Worm (Caenorhabditis elegans) whole organism, L4 larva: ENCODE data around the gene npr-31.

Source experiments
- Y105C5A.15 ChIP-seq: fragments of 200-800 bp; sonication (Bioruptor generic); IDR thresholded peaks from 2 replicates; pipeline ENCODE4 v1.3.6; 2022; ENCODE audit warnings: missing genetic modification characterization, missing compliant biosample characterization
- ZK337.2 ChIP-seq: fragments of 200-800 bp; sonication (Bioruptor generic); IDR thresholded peaks from 2 replicates; pipeline ENCODE4 v1.3.6; 2022; ENCODE audit warnings: missing genetic modification reagents, missing genetic modification characterization, missing compliant biosample characterization
- aha-1 ChIP-seq: fragments of 150-350 bp; peaks from one replicate; lab custom pipeline; 2014; ENCODE audit warnings: missing biosample characterization, missing genetic modification characterization
- aly-2 ChIP-seq: sonication (generic microtip); optimal IDR thresholded peaks from 2 replicates; lab custom pipeline; 2018; ENCODE audit warnings: missing biosample characterization, missing genetic modification characterization
- attf-4 ChIP-seq: sonication (generic microtip); optimal IDR thresholded peaks from 3 replicates; lab custom pipeline; 2017; ENCODE audit warnings: missing biosample characterization, missing genetic modification characterization
- ceh-32 ChIP-seq: sonication (generic microtip); optimal IDR thresholded peaks from 2 replicates; lab custom pipeline; 2016; ENCODE audit warnings: mild to moderate bottlenecking, missing genetic modification characterization, missing compliant biosample characterization; ENCODE audit not compliant: poor library complexity
- ces-1 ChIP-seq: fragments of 150-350 bp; sonication (generic microtip); optimal IDR thresholded peaks from 4 replicates; lab custom pipeline; 2014; ENCODE audit warnings: missing biosample characterization, missing genetic modification reagents, missing genetic modification characterization
- egl-27 ChIP-seq: sonication (generic microtip); optimal IDR thresholded peaks from 3 replicates; lab custom pipeline; 2017; ENCODE audit warnings: missing biosample characterization, missing genetic modification reagents, missing genetic modification characterization
- hmg-1.1 ChIP-seq: fragments of 200-800 bp; sonication (Bioruptor generic); IDR thresholded peaks from 2 replicates; pipeline ENCODE4 v1.3.6; 2022; ENCODE audit warnings: missing genetic modification reagents, missing genetic modification characterization, missing compliant biosample characterization
- jun-1 ChIP-seq: fragments of 150-350 bp; optimal IDR thresholded peaks from 2 replicates; lab custom pipeline; 2014; ENCODE audit warnings: missing biosample characterization, missing genetic modification reagents, missing genetic modification characterization
- lim-7 ChIP-seq: fragments of 200-800 bp; sonication (Bioruptor generic); IDR thresholded peaks from 2 replicates; pipeline ENCODE4 v1.3.6; 2022; ENCODE audit warnings: missing genetic modification characterization, missing compliant biosample characterization
- lin-13 ChIP-seq: fragments of 150-350 bp; optimal IDR thresholded peaks from 2 replicates; lab custom pipeline; 2014; ENCODE audit warnings: missing biosample characterization, missing genetic modification reagents, missing genetic modification characterization
- lin-15B ChIP-seq: fragments of 150-350 bp; sonication (generic microtip); optimal IDR thresholded peaks from 3 replicates; lab custom pipeline; 2014; ENCODE audit warnings: missing biosample characterization, missing genetic modification characterization
- lin-29 ChIP-seq: fragments of 200-800 bp; sonication (Bioruptor generic); IDR thresholded peaks from 2 replicates; pipeline ENCODE4 v1.3.6; 2022; ENCODE audit warnings: missing genetic modification reagents, missing genetic modification characterization, missing compliant biosample characterization
- madf-9 ChIP-seq: fragments of 200-800 bp; sonication (Bioruptor generic); conservative IDR thresholded peaks from 2 replicates; pipeline ENCODE4 v1.3.6; 2022; ENCODE audit warnings: missing genetic modification reagents, missing genetic modification characterization, missing compliant biosample characterization
- mdl-1 ChIP-seq, 2 experiments: fragments of 150-350 bp in 1 of 2; sonication (generic microtip) in 1 of 2; optimal IDR thresholded peaks; 2 replicates each; lab custom pipeline; 2014 to 2017; ENCODE audit warnings: missing biosample characterization in 2 of 2, missing genetic modification characterization in 2 of 2
- mep-1 ChIP-seq: fragments of 150-350 bp; sonication (generic microtip); optimal IDR thresholded peaks from 3 replicates; lab custom pipeline; 2014; ENCODE audit warnings: missing biosample characterization, missing genetic modification characterization
- nhr-10 ChIP-seq: fragments of 150-350 bp; optimal IDR thresholded peaks from 2 replicates; lab custom pipeline; 2014; ENCODE audit warnings: missing biosample characterization, missing genetic modification characterization
- nhr-25 ChIP-seq: sonication (generic microtip); optimal IDR thresholded peaks from 2 replicates; lab custom pipeline; 2017; ENCODE audit warnings: missing genetic modification characterization, mild to moderate bottlenecking, missing compliant biosample characterization, antibody characterized with exemption, moderate library complexity, borderline replicate concordance; ENCODE audit not compliant: insufficient read depth
- pha-4 ChIP-seq, 2 experiments: fragments of 150-350 bp in 1 of 2; fragments of 200-800 bp in 1 of 2; sonication (Bioruptor generic) in 1 of 2; IDR thresholded peaks in 1 of 2; optimal IDR thresholded peaks in 1 of 2; 2 replicates each; pipeline versions ENCODE4 v1.3.6 to Lab custom; 2014 to 2022; ENCODE audit warnings: missing genetic modification characterization in 2 of 2, missing genetic modification reagents in 2 of 2, missing biosample characterization in 1 of 2, missing compliant biosample characterization in 1 of 2
- rbr-2 ChIP-seq: sonication (generic microtip); optimal IDR thresholded peaks from 2 replicates; lab custom pipeline; 2016; ENCODE audit warnings: missing genotype, missing genetic modification characterization, missing compliant biosample characterization
- skn-1 ChIP-seq: fragments of 150-350 bp; optimal IDR thresholded peaks from 2 replicates; lab custom pipeline; 2014; ENCODE audit warnings: missing biosample characterization, missing genetic modification characterization
- snpc-1.2 ChIP-seq: fragments of 200-800 bp; sonication (Bioruptor generic); IDR thresholded peaks from 2 replicates; pipeline ENCODE4 v1.3.6; 2022; ENCODE audit warnings: missing genetic modification reagents, missing genetic modification characterization, missing compliant biosample characterization
- tag-97 ChIP-seq: fragments of 200-800 bp; sonication (Bioruptor generic); IDR thresholded peaks from 2 replicates; pipeline ENCODE4 v1.3.6; 2022; ENCODE audit warnings: missing genetic modification characterization, missing compliant biosample characterization
- unc-130 ChIP-seq: sonication (generic microtip); optimal IDR thresholded peaks from 2 replicates; lab custom pipeline; 2016; ENCODE audit warnings: missing genetic modification reagents, missing genetic modification characterization, missing compliant biosample characterization
- unc-62 ChIP-seq, 3 experiments: fragments of 150-350 bp in 1 of 3; sonication (generic microtip); optimal IDR thresholded peaks in 2 of 3; peaks in 1 of 3; 1 replicate in 1 of 3; 2 replicates in 2 of 3; lab custom pipeline; 2014 to 2017; ENCODE audit warnings: missing biosample characterization in 3 of 3, missing genetic modification characterization in 3 of 3, missing genetic modification reagents in 3 of 3, missing genotype in 1 of 3

Gene npr-31

DNA sequence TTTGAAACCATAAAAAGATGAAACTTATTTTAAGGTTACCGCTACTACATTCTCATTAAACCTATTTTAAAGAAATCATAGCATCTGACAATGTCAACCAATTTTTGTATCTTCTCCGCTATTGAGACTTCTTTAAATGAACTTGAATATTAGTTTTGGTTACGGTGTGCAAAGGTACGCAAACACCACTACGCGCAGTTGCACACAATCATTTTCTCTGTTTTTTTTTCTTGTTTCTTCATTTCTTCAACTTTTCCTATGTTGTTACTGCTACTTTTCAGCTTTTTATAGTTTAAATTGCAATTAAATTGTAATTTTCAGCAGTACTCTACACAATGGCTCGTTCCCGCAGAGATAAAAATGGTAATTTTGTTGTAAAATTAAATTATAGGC, 32.8 kb upstream of the npr-31 start, which contains the start of gene F10E7.5 (continued):
- TF ChIP-seq pha-4 (GFP tag; IDR thresholded peaks at IDR 0.05; lab: Robert Waterston, UW) (no peak), pha-4 (tag; optimal IDR thresholded peaks at IDR 0.05; lab: Kevin White, UChicago) (no peak), Y105C5A.15 (no peak), hmg-1.1 (GFP tag; lab: Robert Waterston, UW) (0 out of 2 replicates have a peak, but pooled peaks have one; percentile 17), aly-2 (tag; lab: Kevin White, UChicago) (no peak), lin-13 (GFP tag; lab: Kevin White, UChicago) (peak; percentile 15), nhr-25 (tag; lab: Kevin White, UChicago) (no peak), mdl-1 (tag; optimal IDR thresholded peaks at IDR 0.05; lab: Kevin White, UChicago) (no peak), mep-1 (no peak)

DNA sequence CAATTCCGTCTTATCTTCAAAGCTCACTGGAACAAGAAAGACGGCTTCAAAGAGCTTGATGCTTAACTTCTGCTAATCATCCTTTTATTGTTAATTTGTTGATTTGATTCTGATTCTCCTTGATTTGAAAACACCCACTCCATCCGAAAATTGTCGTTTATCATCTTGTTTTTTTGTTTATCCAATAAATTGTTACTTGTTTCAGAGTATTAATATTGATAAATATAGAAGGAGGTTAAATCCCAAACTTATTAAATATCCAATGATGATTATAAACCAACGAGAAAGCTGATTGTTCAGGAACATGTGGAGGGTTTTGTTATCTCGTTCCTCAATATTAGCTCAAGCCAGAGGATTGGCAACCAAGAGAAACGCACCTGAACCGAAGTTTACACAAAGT, 31.6 kb upstream of the npr-31 start, which contains the start of gene F10E7.6:
F10E7.6 (plus strand) TSS at position 301 of the 400 bp plus-strand sequence.
- TF ChIP-seq aha-1 (tag; lab: Kevin White, UChicago): no peak
- peak in 1 of 2 experiments; percentile 63 for TF ChIP-seq unc-62 (GFP tag; optimal IDR thresholded peaks at IDR 0.05 in 1 of 2; lab: Kevin White, UChicago)
- TF ChIP-seq unc-62 (tag; optimal IDR thresholded peaks at IDR 0.05; lab: Kevin White, UChicago): no peak

DNA sequence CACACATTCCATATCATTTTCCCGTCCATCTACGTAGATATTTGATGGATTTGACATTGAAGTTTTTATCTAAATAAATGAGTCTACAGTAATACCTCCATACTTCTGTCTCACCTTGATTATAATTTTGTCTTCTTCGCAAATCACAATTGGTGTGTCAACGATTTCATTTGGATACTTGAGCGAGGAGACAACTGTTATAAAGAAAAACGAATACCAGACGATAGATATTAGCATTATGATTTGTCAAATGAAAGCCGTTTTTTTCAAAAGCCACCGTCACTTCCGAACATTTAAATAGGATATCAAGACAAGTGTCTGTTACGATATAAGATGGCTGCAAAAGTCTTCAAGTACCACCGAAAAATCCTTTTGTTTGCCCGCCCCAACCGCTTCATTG, 28.8 kb upstream of the npr-31 start, which contains the start of gene cutl-5:
cutl-5 (minus strand) TSS at position 269 of the 400 bp plus-strand sequence.
- TF ChIP-seq ceh-32 (tag; lab: Kevin White, UChicago) (no peak), unc-62 (GFP tag; optimal IDR thresholded peaks at IDR 0.05 in 1 of 2; lab: Kevin White, UChicago) (peak in 1 of 2 experiments; percentile 93), unc-62 (tag; optimal IDR thresholded peaks at IDR 0.05; lab: Kevin White, UChicago) (no peak)

DNA sequence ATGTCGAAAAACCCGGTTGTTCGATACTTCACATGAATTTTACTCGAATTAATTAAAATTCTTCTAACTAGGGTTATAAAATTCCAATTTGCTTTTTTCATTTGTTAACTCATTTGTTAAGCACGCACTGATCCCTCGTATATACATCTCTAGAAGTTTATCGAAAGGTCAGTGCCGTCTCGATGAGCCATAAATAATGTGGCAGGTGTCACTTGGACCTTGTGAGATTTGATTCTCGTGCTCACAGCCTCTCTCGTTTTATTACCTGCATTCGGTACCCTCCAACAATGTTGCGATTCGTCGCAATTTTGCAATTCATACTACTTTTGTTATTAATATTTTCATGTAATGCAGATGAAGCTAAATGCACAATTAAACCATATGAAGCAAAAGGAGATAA, 28.1 kb upstream of the npr-31 start, which contains the start of gene spon-1:
spon-1 (plus strand) TSS at position 208 of the 400 bp plus-strand sequence.
- TF ChIP-seq skn-1 (tag; lab: Kevin White, UChicago): no peak
- TF ChIP-seq lim-7: no peak
- no peak for TF ChIP-seq egl-27
- no peak for TF ChIP-seq snpc-1.2 (GFP tag; lab: Robert Waterston, UW)
- TF ChIP-seq jun-1 (tag; lab: Kevin White, UChicago): no peak
- no peak for TF ChIP-seq lin-29
- TF ChIP-seq Y105C5A.15: no peak
- TF ChIP-seq unc-130 (GFP tag; lab: Kevin White, UChicago): no peak
- no peak for TF ChIP-seq madf-9 (GFP tag; lab: Robert Waterston, UW)
- no peak for TF ChIP-seq lin-15B (tag; lab: Kevin White, UChicago)
- no peak for TF ChIP-seq ces-1 (GFP tag; lab: Kevin White, UChicago)
- TF ChIP-seq attf-4 (tag; lab: Kevin White, UChicago): no peak
- no peak for TF ChIP-seq ZK337.2

DNA sequence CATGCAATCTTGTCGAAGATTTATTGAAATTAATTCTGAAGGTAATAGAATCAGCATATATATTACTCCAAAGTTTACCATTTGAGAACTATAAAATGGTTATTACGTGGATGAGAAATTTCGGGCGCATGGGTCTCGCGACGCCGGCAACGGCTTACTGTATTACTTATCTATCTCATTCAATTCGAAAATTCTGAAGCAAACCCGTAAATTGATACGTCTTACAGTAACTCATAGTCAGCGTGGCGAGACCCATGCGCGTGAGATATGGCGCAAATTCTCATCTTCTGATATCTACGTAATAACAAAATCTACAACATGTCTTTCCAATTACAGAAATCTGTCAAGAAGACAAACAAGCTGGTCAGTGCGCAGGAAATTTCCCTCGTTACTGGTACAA, 24.9 kb upstream of the npr-31 start:
- TF ChIP-seq aha-1 (tag; lab: Kevin White, UChicago): peak; percentile 93
- no peak for TF ChIP-seq rbr-2 (tag; lab: Kevin White, UChicago)

DNA sequence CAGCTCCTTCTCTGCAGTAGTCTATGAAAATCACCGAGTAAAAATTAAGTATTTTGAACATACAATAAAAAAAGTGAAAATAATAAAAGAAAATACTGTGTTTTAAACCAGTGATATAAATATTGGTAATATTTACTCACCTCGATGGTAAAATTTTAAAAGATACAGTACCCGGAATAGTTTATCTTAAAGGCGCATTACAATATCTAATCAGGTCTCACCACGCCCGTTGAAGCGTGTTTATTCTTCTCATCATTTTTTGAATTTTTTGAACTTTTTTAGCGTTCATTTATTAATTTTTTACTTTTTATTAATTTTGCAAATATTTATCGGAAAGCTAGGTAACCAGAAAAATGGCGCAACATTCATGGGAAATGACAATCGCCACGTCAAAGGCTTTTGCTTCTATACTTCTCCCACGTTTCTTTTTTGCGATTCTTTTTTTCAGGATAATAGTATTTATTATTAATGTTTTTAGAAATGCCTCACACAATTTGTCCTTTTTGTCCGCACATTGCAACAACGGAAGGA, 22.6 kb upstream of the npr-31 start, which contains the start of gene F10E7.2:
F10E7.2 (plus strand) TSS at position 481 of the 531 bp plus-strand sequence.
- no peak for TF ChIP-seq nhr-10 (tag; lab: Kevin White, UChicago)
- TF ChIP-seq unc-130 (GFP tag; lab: Kevin White, UChicago): peak; percentile 32
- TF ChIP-seq tag-97 (GFP tag; lab: Robert Waterston, UW): no peak
